Worm (Caenorhabditis elegans): ENCODE results near the gene cyp-35A5.

DNA sequence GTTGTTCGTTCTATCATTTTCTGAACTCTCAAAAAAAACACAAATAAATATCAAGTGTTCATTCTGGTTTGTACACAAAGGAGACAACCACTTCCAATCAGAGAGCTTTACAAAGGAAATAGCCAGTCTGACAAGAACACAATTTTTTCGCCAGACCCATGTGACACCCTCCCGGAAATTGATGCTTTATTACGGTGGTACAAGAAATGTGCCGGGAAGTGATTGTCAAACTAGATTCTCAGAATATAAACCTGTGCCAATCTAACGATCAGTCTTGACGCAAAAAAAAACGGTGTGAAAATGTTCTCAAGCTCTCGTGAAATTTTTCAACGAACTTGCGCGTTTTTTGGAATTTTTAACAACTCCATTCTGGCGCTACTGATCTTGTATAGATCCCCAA is 17.6 kb downstream of the cyp-35A5 start, which contains the start of gene str-247:
- TF ChIP-seq him-1 (tag; optimal IDR thresholded peaks at IDR 0.05): no peak
- no peak for TF ChIP-seq W03F9.2 (tag; optimal IDR thresholded peaks at IDR 0.05)
